Fruit fly (Drosophila melanogaster) S2 (cell line): ENCODE data around the gene Nup205.

Experiments used
- CG8478 ChIP-seq: fragments of >200 bp; optimal IDR thresholded peaks from 2 replicates; lab custom pipeline; 2018
- CTCF ChIP-seq, 2 experiments: fragments of >200 bp; optimal IDR thresholded peaks; 2 replicates each; lab custom pipeline; 2018

DNA sequence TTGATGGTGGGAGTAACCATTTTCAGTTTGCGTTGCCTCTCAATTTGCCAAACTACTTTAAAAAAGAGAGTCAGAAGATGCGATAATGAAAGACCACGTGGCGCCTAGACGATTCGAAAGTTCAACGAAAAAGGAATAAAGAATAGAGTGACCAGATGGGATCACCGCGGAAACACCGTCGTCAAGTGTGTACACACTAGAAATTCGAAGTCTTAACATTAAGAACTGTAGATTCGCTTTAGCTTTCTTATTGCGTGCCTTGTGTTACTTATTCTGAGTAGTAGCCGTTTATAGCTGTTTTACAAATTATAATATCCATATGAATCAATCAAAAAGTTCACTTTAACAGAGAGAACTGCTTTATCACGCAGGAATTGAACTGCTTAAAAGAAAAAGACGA, 28.0 kb upstream of the Nup205 start, which contains the start of gene SkpE:
- TF ChIP-seq CTCF (optimal IDR thresholded peaks at IDR 0.05; lab: Kevin White, UChicago) = no peak
- TF ChIP-seq CG8478 (lab: Kevin White, UChicago) = no peak
